Fruit fly (Drosophila melanogaster) whole organism, embryonic: ENCODE results near the gene CG6569.
A peak's percentile ranks its signal among the peaks of the same experiment; 100 is the strongest.

Source experiments
- Awh ChIP-seq: fragments of 200-800 bp; sonication (Bioruptor generic); IDR thresholded peaks from 2 replicates; pipeline ENCODE4, ENCODE4 v1.3.6; 2022; ENCODE audit warnings: missing biosample characterization, missing genetic modification characterization
- CG10274 ChIP-seq: fragments of 200-800 bp; sonication (Bioruptor generic); optimal IDR thresholded peaks from 3 replicates; lab custom pipeline; 2017; ENCODE audit warnings: missing biosample characterization, mild to moderate bottlenecking, missing genetic modification characterization
- CG10321 ChIP-seq: fragments of 200-800 bp; sonication (Bioruptor generic); IDR thresholded peaks from 2 replicates; pipeline ENCODE4 v1.3.6; 2022; ENCODE audit warnings: missing biosample characterization, missing genetic modification characterization
- CG10543 ChIP-seq: fragments of 200-800 bp; sonication (Bioruptor generic); optimal IDR thresholded peaks from 3 replicates; lab custom pipeline; 2017; ENCODE audit warnings: missing biosample characterization, mild to moderate bottlenecking, missing genetic modification characterization, moderate library complexity
- CG1233 ChIP-seq: fragments of 200-800 bp; sonication (Bioruptor generic); optimal IDR thresholded peaks from 4 replicates; lab custom pipeline; 2018; ENCODE audit warnings: missing biosample characterization, mild to moderate bottlenecking, missing genetic modification characterization
- CG12391 ChIP-seq: fragments of 200-800 bp; sonication (Bioruptor generic); optimal IDR thresholded peaks from 3 replicates; lab custom pipeline; 2018; ENCODE audit warnings: missing biosample characterization, mild to moderate bottlenecking, missing genetic modification characterization, moderate library complexity
- CG12659 ChIP-seq: fragments of 200-800 bp; sonication (Bioruptor generic); optimal IDR thresholded peaks from 3 replicates; lab custom pipeline; 2017; ENCODE audit warnings: mild to moderate bottlenecking, missing biosample characterization, missing genetic modification reagents, missing genetic modification characterization
- CG12744 ChIP-seq: fragments of 200-800 bp; sonication (Bioruptor generic); optimal IDR thresholded peaks from 2 replicates; lab custom pipeline; 2016; ENCODE audit warnings: missing biosample characterization, missing genetic modification characterization
- CG17912 ChIP-seq: fragments of 200-800 bp; sonication (Bioruptor generic); optimal IDR thresholded peaks from 2 replicates; lab custom pipeline; 2018; ENCODE audit warnings: missing biosample characterization, mild to moderate bottlenecking, missing genetic modification characterization
- CG1832 ChIP-seq: fragments of 200-800 bp; sonication (Bioruptor generic); optimal IDR thresholded peaks from 2 replicates; lab custom pipeline; 2017; ENCODE audit warnings: missing biosample characterization, mild to moderate bottlenecking, missing genetic modification characterization, inconsistent platforms
- CG18619 ChIP-seq: fragments of 200-800 bp; sonication (Bioruptor generic); optimal IDR thresholded peaks from 3 replicates; lab custom pipeline; 2017; ENCODE audit warnings: missing biosample characterization, mild to moderate bottlenecking, missing genetic modification characterization
- CG2116 ChIP-seq: fragments of 200-800 bp; sonication (Bioruptor generic); optimal IDR thresholded peaks from 3 replicates; lab custom pipeline; 2018; ENCODE audit warnings: missing biosample characterization, mild to moderate bottlenecking, missing genetic modification characterization
- CG2712 ChIP-seq: fragments of 200-800 bp; optimal IDR thresholded peaks from 3 replicates; lab custom pipeline; 2019; ENCODE audit warnings: missing biosample characterization, mild to moderate bottlenecking, missing genetic modification characterization, moderate library complexity
- CG32532 ChIP-seq: fragments of 200-800 bp; sonication (Bioruptor generic); IDR thresholded peaks from 2 replicates; pipeline ENCODE4 v1.3.6; 2022; ENCODE audit warnings: missing biosample characterization, missing genetic modification characterization
- CG33213 ChIP-seq: fragments of 200-800 bp; sonication (Bioruptor generic); optimal IDR thresholded peaks from 3 replicates; lab custom pipeline; 2016; ENCODE audit warnings: missing biosample characterization, missing genetic modification characterization
- CG5245 ChIP-seq: fragments of 200-800 bp; sonication (Bioruptor generic); optimal IDR thresholded peaks from 3 replicates; lab custom pipeline; 2016; ENCODE audit warnings: missing biosample characterization, missing genetic modification characterization
- CG6791 ChIP-seq: fragments of 200-800 bp; sonication (Bioruptor generic); IDR thresholded peaks from 3 replicates; pipeline ENCODE4 v1.3.6; 2022; ENCODE audit warnings: missing biosample characterization, missing genetic modification characterization; ENCODE audit not compliant: partially characterized antibody
- CG7745 ChIP-seq: fragments of 200-800 bp; sonication (Bioruptor generic); optimal IDR thresholded peaks from 2 replicates; lab custom pipeline; 2018; ENCODE audit warnings: missing biosample characterization, mild to moderate bottlenecking, missing genetic modification characterization, moderate library complexity
- CG7928 ChIP-seq: fragments of 200-800 bp; sonication (Bioruptor generic); optimal IDR thresholded peaks from 2 replicates; lab custom pipeline; 2017; ENCODE audit warnings: missing biosample characterization, mild to moderate bottlenecking, missing genetic modification characterization
- CG8924 ChIP-seq: fragments of 200-800 bp; optimal IDR thresholded peaks from 3 replicates; lab custom pipeline; 2019; ENCODE audit warnings: missing biosample characterization, mild to moderate bottlenecking, missing genetic modification characterization, moderate library complexity
- CG9727 ChIP-seq: fragments of 200-800 bp; sonication (Bioruptor generic); optimal IDR thresholded peaks from 3 replicates; lab custom pipeline; 2017; ENCODE audit warnings: missing biosample characterization, mild to moderate bottlenecking, missing genetic modification characterization
- CHES-1-like ChIP-seq: fragments of 200-800 bp; sonication (Bioruptor generic); optimal IDR thresholded peaks from 2 replicates; lab custom pipeline; 2016; ENCODE audit warnings: missing biosample characterization, missing genetic modification characterization
- Dad ChIP-seq: fragments of 200-800 bp; sonication (Bioruptor generic); optimal IDR thresholded peaks from 3 replicates; lab custom pipeline; 2016; ENCODE audit warnings: missing biosample characterization, missing genetic modification characterization
- Dref ChIP-seq: fragments of 200-800 bp; sonication (Bioruptor generic); IDR thresholded peaks from 2 replicates; pipeline ENCODE4 v1.3.6; 2022; ENCODE audit warnings: missing biosample characterization, missing genetic modification characterization
- Ets97D ChIP-seq: fragments of 200-800 bp; sonication (Bioruptor generic); optimal IDR thresholded peaks from 3 replicates; lab custom pipeline; 2016; ENCODE audit warnings: missing biosample characterization, missing genetic modification characterization
- Hr3 ChIP-seq: fragments of 200-800 bp; sonication (Bioruptor generic); optimal IDR thresholded peaks from 3 replicates; lab custom pipeline; 2016; ENCODE audit warnings: missing biosample characterization, missing genetic modification characterization
- Mad ChIP-seq: fragments of 200-800 bp; sonication (Bioruptor generic); optimal IDR thresholded peaks from 2 replicates; lab custom pipeline; 2016; ENCODE audit warnings: missing biosample characterization, missing genetic modification characterization
- Nf-YC ChIP-seq: fragments of 200-800 bp; optimal IDR thresholded peaks from 3 replicates; lab custom pipeline; 2019; ENCODE audit warnings: missing biosample characterization, mild to moderate bottlenecking, missing genetic modification characterization, moderate library complexity
- NfI ChIP-seq: fragments of 200-800 bp; sonication (Bioruptor generic); optimal IDR thresholded peaks from 3 replicates; lab custom pipeline; 2018; ENCODE audit warnings: missing biosample characterization, mild to moderate bottlenecking, missing genetic modification characterization, moderate library complexity
- Rfx ChIP-seq: fragments of 200-800 bp; sonication (Bioruptor generic); IDR thresholded peaks from 2 replicates; pipeline ENCODE4 v1.3.6; 2022; ENCODE audit warnings: missing biosample characterization, missing genetic modification characterization
- Sox100B ChIP-seq: fragments of 200-800 bp; sonication (Bioruptor generic); optimal IDR thresholded peaks from 3 replicates; lab custom pipeline; 2018; ENCODE audit warnings: missing biosample characterization, mild to moderate bottlenecking, missing genetic modification characterization
- TFAM ChIP-seq: fragments of 200-800 bp; sonication (Bioruptor generic); optimal IDR thresholded peaks from 2 replicates; lab custom pipeline; 2017; ENCODE audit warnings: missing biosample characterization, missing genetic modification characterization, inconsistent platforms
- YL-1 ChIP-seq: fragments of 200-800 bp; sonication (Bioruptor generic); optimal IDR thresholded peaks from 3 replicates; lab custom pipeline; 2017; ENCODE audit warnings: missing biosample characterization, mild to moderate bottlenecking, missing genetic modification characterization
- ac ChIP-seq: fragments of 200-800 bp; sonication (Bioruptor generic); optimal IDR thresholded peaks from 3 replicates; lab custom pipeline; 2017; ENCODE audit warnings: missing biosample characterization, mild to moderate bottlenecking, missing genetic modification characterization
- danr ChIP-seq: fragments of 200-800 bp; sonication (Bioruptor generic); IDR thresholded peaks from 2 replicates; pipeline ENCODE4 v1.3.6; 2022; ENCODE audit warnings: missing biosample characterization, missing genetic modification characterization
- ems ChIP-seq: fragments of 200-800 bp; sonication (Bioruptor generic); optimal IDR thresholded peaks from 3 replicates; lab custom pipeline; 2016; ENCODE audit warnings: missing biosample characterization, missing genetic modification characterization
- fd96Cb ChIP-seq: fragments of 200-800 bp; sonication (Bioruptor generic); optimal IDR thresholded peaks from 2 replicates; lab custom pipeline; 2018; ENCODE audit warnings: missing biosample characterization, mild to moderate bottlenecking, missing genetic modification characterization, moderate library complexity
- gem ChIP-seq: fragments of 200-800 bp; sonication (Bioruptor generic); optimal IDR thresholded peaks from 2 replicates; lab custom pipeline; 2019; ENCODE audit warnings: missing biosample characterization, mild to moderate bottlenecking, missing genetic modification characterization, moderate library complexity
- ind ChIP-seq: fragments of 200-800 bp; sonication (Bioruptor generic); optimal IDR thresholded peaks from 3 replicates; lab custom pipeline; 2016; ENCODE audit warnings: missing biosample characterization, missing genetic modification characterization
- insv ChIP-seq, 2 experiments: fragments of 200-800 bp; sonication (Bioruptor generic); optimal IDR thresholded peaks; 3 replicates each; lab custom pipeline; 2016 to 2018; ENCODE audit warnings: missing biosample characterization in 2 of 2, missing genetic modification characterization in 2 of 2
- inv ChIP-seq: fragments of 200-800 bp; sonication (Bioruptor generic); IDR thresholded peaks from 2 replicates; pipeline ENCODE4 v1.3.6; 2022; ENCODE audit warnings: missing biosample characterization, missing genetic modification characterization; ENCODE audit not compliant: partially characterized antibody
- kni ChIP-seq: fragments of 200-800 bp; sonication (Bioruptor generic); optimal IDR thresholded peaks from 3 replicates; lab custom pipeline; 2017; ENCODE audit warnings: mild to moderate bottlenecking, missing biosample characterization, missing genetic modification reagents, missing genetic modification characterization
- mld ChIP-seq: fragments of 200-800 bp; sonication (Bioruptor generic); IDR thresholded peaks from 3 replicates; pipeline ENCODE4 v1.3.6; 2022; ENCODE audit warnings: missing biosample characterization, missing genetic modification characterization; ENCODE audit not compliant: partially characterized antibody
- nom ChIP-seq: fragments of 200-800 bp; sonication (Bioruptor generic); optimal IDR thresholded peaks from 2 replicates; lab custom pipeline; 2017; ENCODE audit warnings: missing biosample characterization, missing genetic modification characterization, mild to moderate bottlenecking, moderate library complexity, missing genetic modification reagents
- oc ChIP-seq: fragments of 200-800 bp; sonication (Bioruptor generic); optimal IDR thresholded peaks from 2 replicates; lab custom pipeline; 2018; ENCODE audit warnings: missing biosample characterization, mild to moderate bottlenecking, missing genetic modification characterization, moderate library complexity
- pho ChIP-seq: fragments of 200-800 bp; sonication (Bioruptor generic); optimal IDR thresholded peaks from 2 replicates; lab custom pipeline; 2016; ENCODE audit warnings: missing biosample characterization, missing genetic modification characterization
- prd ChIP-seq, 3 experiments: fragments of >200 bp in 2 of 3; fragments of 200-800 bp in 1 of 3; sonication (Bioruptor generic) in 1 of 3; optimal IDR thresholded peaks in 2 of 3; IDR thresholded peaks in 1 of 3; 2 replicates in 2 of 3; 3 replicates in 1 of 3; pipeline versions ENCODE4 v1.3.6 to Lab custom; 2017 to 2022; ENCODE audit warnings: missing biosample characterization in 1 of 3, missing genetic modification characterization in 1 of 3
- sqz ChIP-seq: fragments of 200-800 bp; sonication (Bioruptor generic); optimal IDR thresholded peaks from 3 replicates; lab custom pipeline; 2018; ENCODE audit warnings: missing biosample characterization, mild to moderate bottlenecking, missing genetic modification characterization
- unc-4 ChIP-seq: fragments of 200-800 bp; sonication (Bioruptor generic); IDR thresholded peaks from 2 replicates; pipeline ENCODE4 v1.3.6; 2022; ENCODE audit warnings: missing biosample characterization, missing genetic modification characterization; ENCODE audit not compliant: partially characterized antibody
- z ChIP-seq: fragments of 200-800 bp; sonication (Bioruptor generic); IDR thresholded peaks from 3 replicates; pipeline ENCODE4 v1.3.6; 2022; ENCODE audit warnings: missing biosample characterization, missing genetic modification characterization

CG6569 gene

dm6 chr3R:21874982-21875466 lies 7.3 kb upstream of the CG6569 start, which contains the start of gene CG6656 (continued):
- no peak for TF ChIP-seq CG5245 (GFP tag; lab: Kevin White, UChicago)
- TF ChIP-seq CG12744: no peak
- no peak for TF ChIP-seq Hr3 (GFP tag; lab: Kevin White, UChicago)
- TF ChIP-seq ac (GFP tag; lab: Kevin White, UChicago): no peak
- TF ChIP-seq prd (optimal IDR thresholded peaks at IDR 0.05; lab: Kevin White, UChicago): no peak
- no peak; the same call in 2 of the 3 replicates for TF ChIP-seq prd (GFP tag; IDR thresholded peaks at IDR 0.05; lab: Robert Waterston, UW)
- no peak for TF ChIP-seq inv
- TF ChIP-seq CG7928: no peak
- TF ChIP-seq CG1233 (GFP tag; lab: Kevin White, UChicago): no peak
- TF ChIP-seq insv (GFP tag; optimal IDR thresholded peaks at IDR 0.05; lab: Kevin White, UChicago): no peak
- no peak for TF ChIP-seq Dref (GFP tag; lab: Robert Waterston, UW)
- peak; percentile 28; the same call in 1 of the 2 replicates for TF ChIP-seq unc-4 (GFP tag; lab: Robert Waterston, UW)
- no peak for TF ChIP-seq Awh (GFP tag; lab: Robert Waterston, UW)
- TF ChIP-seq CG10543: peak; percentile 75
- TF ChIP-seq CG10274 (GFP tag; lab: Kevin White, UChicago): no peak
- peak; percentile 21 for TF ChIP-seq oc (tag; lab: Kevin White, UChicago)
- peak; percentile 57; the same call in 1 of the 2 replicates for TF ChIP-seq CG32532 (GFP tag; lab: Robert Waterston, UW)
- no peak for TF ChIP-seq z
- no peak for TF ChIP-seq CG9727
- TF ChIP-seq CG6791: no peak
- peak; percentile 3 for TF ChIP-seq CG12659 (GFP tag; lab: Kevin White, UChicago)
- no peak for TF ChIP-seq danr (GFP tag; lab: Robert Waterston, UW)
- no peak for TF ChIP-seq fd96Cb (tag; lab: Kevin White, UChicago)
- TF ChIP-seq CG33213 (GFP tag; lab: Kevin White, UChicago): no peak
- TF ChIP-seq pho (GFP tag; lab: Kevin White, UChicago): no peak
- peak; percentile 5 for TF ChIP-seq CG18619
- no peak for TF ChIP-seq CG2712 (tag; lab: Kevin White, UChicago)
- peak; percentile 67 for TF ChIP-seq CG7745
- no peak for TF ChIP-seq ems
- TF ChIP-seq CG12391 (tag; lab: Kevin White, UChicago): no peak
- no peak for TF ChIP-seq kni (GFP tag; lab: Kevin White, UChicago)
- no peak for TF ChIP-seq mld (GFP tag; lab: Robert Waterston, UW)
- TF ChIP-seq CG10321: peak; percentile 84
- peak; percentile 83 for TF ChIP-seq CG1832
- no peak for TF ChIP-seq Mad (GFP tag; lab: Kevin White, UChicago)
- TF ChIP-seq TFAM (GFP tag; lab: Kevin White, UChicago): no peak
- no peak for TF ChIP-seq CHES-1-like
- no peak for TF ChIP-seq gem (tag; lab: Kevin White, UChicago)
- no peak for TF ChIP-seq sqz (GFP tag; lab: Kevin White, UChicago)
- TF ChIP-seq YL-1 (GFP tag; lab: Kevin White, UChicago): no peak
- TF ChIP-seq CG2116 (GFP tag; lab: Kevin White, UChicago): no peak
- TF ChIP-seq CG8924: no peak
- TF ChIP-seq NfI (GFP tag; lab: Kevin White, UChicago): no peak
- no peak for TF ChIP-seq Nf-YC (tag; lab: Kevin White, UChicago)
- TF ChIP-seq nom (GFP tag; lab: Kevin White, UChicago): peak; percentile 33
- no peak for TF ChIP-seq CG17912 (GFP tag; lab: Kevin White, UChicago)
- TF ChIP-seq ind (GFP tag; lab: Kevin White, UChicago): no peak
- no peak for TF ChIP-seq Sox100B (GFP tag; lab: Kevin White, UChicago)
- no peak for TF ChIP-seq Dad (GFP tag; lab: Kevin White, UChicago)
- no peak for TF ChIP-seq Ets97D (GFP tag; lab: Kevin White, UChicago)
- TF ChIP-seq Rfx: peak; percentile 49
